Fruit fly (Drosophila melanogaster) whole organism, larva: ENCODE measurements around the gene Blos4.

ENCODE experiments used
- noc ChIP-seq: fragments of 200-800 bp; sonication (Bioruptor generic); optimal IDR thresholded peaks from 3 replicates; lab custom pipeline; 2019; ENCODE audit warnings: missing biosample characterization, mild to moderate bottlenecking, missing genetic modification characterization, moderate library complexity

The Blos4 gene

dm6 chr3L:10928801-10929200 is 49.9 kb downstream of the Blos4 start:
- no peak for TF ChIP-seq noc (tag; lab: Kevin White, UChicago)
